Fruit fly (Drosophila melanogaster): Measurements from ENCODE around the gene TBC1D23.

DNA sequence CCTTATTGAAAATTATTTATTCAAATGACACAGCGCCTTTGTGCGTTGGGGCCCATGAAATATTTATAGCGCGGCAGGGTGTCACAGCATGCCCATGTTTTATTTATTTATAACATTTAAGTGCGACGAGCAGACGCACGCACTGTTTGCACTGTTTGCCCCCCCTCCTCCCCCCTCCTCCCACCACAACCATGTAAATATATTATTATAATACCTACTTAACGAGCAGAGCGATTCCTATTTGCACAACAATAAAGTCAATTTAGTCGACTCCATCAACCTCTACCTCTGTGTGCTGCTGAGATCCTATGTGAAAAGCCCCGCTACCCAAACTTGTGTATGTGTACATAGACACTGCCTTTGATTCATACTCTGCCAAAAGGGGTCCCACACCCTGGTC lies 34.4 kb upstream of the TBC1D23 start:
- TF ChIP-seq ttk (optimal IDR thresholded peaks at IDR 0.05) (no peak), Sin3A (optimal IDR thresholded peaks at IDR 0.05) (no peak), Myc (optimal IDR thresholded peaks at IDR 0.05) (no peak), psq (optimal IDR thresholded peaks at IDR 0.05) (no peak), insv (optimal IDR thresholded peaks at IDR 0.05) (no peak)
